Fruit fly (Drosophila melanogaster) whole organism, embryonic: Measurements from ENCODE around the gene Sas-4.

ENCODE experiments used
- Blimp-1 ChIP-seq: fragments of 200-800 bp; sonication (Bioruptor generic); optimal IDR thresholded peaks from 3 replicates; lab custom pipeline; 2018; ENCODE audit warnings: missing biosample characterization, missing genetic modification characterization, mild to moderate bottlenecking, moderate library complexity, missing genetic modification reagents
- BtbVII ChIP-seq: fragments of 200-800 bp; sonication (Bioruptor generic); optimal IDR thresholded peaks from 3 replicates; lab custom pipeline; 2017; ENCODE audit warnings: missing biosample characterization, mild to moderate bottlenecking, missing genetic modification characterization
- CG10979 ChIP-seq: fragments of 200-800 bp; sonication (Bioruptor generic); optimal IDR thresholded peaks from 2 replicates; lab custom pipeline; 2018; ENCODE audit warnings: missing biosample characterization, mild to moderate bottlenecking, missing genetic modification characterization, moderate library complexity
- CG12769 ChIP-seq: fragments of 200-800 bp; sonication (Bioruptor generic); optimal IDR thresholded peaks from 2 replicates; lab custom pipeline; 2019; ENCODE audit warnings: missing biosample characterization, mild to moderate bottlenecking, missing genetic modification characterization, moderate library complexity
- CG14050 ChIP-seq: fragments of 200-800 bp; sonication (Bioruptor generic); IDR thresholded peaks from 3 replicates; pipeline ENCODE4 v1.3.6; 2022; ENCODE audit warnings: missing biosample characterization, missing genetic modification characterization
- CG15269 ChIP-seq: fragments of 200-800 bp; sonication (Bioruptor generic); optimal IDR thresholded peaks from 2 replicates; lab custom pipeline; 2018; ENCODE audit warnings: missing biosample characterization, mild to moderate bottlenecking, missing genetic modification characterization, moderate library complexity
- CG15479 ChIP-seq: fragments of 200-800 bp; sonication (Bioruptor generic); optimal IDR thresholded peaks from 3 replicates; lab custom pipeline; 2019; ENCODE audit warnings: missing biosample characterization, mild to moderate bottlenecking, missing genetic modification characterization, moderate library complexity
- CG17912 ChIP-seq: fragments of 200-800 bp; sonication (Bioruptor generic); optimal IDR thresholded peaks from 2 replicates; lab custom pipeline; 2018; ENCODE audit warnings: missing biosample characterization, mild to moderate bottlenecking, missing genetic modification characterization
- CG1792 ChIP-seq: fragments of 200-800 bp; sonication (Bioruptor generic); optimal IDR thresholded peaks from 2 replicates; lab custom pipeline; 2016; ENCODE audit warnings: missing biosample characterization, missing genetic modification characterization
- CG2129 ChIP-seq: fragments of 200-800 bp; sonication (Bioruptor generic); IDR thresholded peaks from 2 replicates; pipeline ENCODE4 v1.3.6; 2022; ENCODE audit warnings: missing biosample characterization, missing genetic modification characterization; ENCODE audit not compliant: partially characterized antibody
- CG7987 ChIP-seq: fragments of 200-800 bp; sonication (Bioruptor generic); optimal IDR thresholded peaks from 2 replicates; lab custom pipeline; 2018; ENCODE audit warnings: missing biosample characterization, mild to moderate bottlenecking, missing genetic modification characterization, moderate library complexity
- D19A ChIP-seq: fragments of 200-800 bp; optimal IDR thresholded peaks from 3 replicates; lab custom pipeline; 2019; ENCODE audit warnings: missing biosample characterization, mild to moderate bottlenecking, missing genetic modification characterization, moderate library complexity
- Eip74EF ChIP-seq, 2 experiments: fragments of 200-800 bp in 1 of 2; fragments of >200 bp in 1 of 2; sonication (Bioruptor generic) in 1 of 2; optimal IDR thresholded peaks; 2 replicates each; lab custom pipeline; 2017 to 2019; ENCODE audit warnings: missing biosample characterization in 2 of 2, missing genetic modification characterization in 2 of 2, mild to moderate bottlenecking in 1 of 2, moderate library complexity in 1 of 2
- Hey ChIP-seq: fragments of 200-800 bp; sonication (Bioruptor generic); optimal IDR thresholded peaks from 3 replicates; lab custom pipeline; 2018; ENCODE audit warnings: missing biosample characterization, mild to moderate bottlenecking, missing genetic modification characterization
- Hr78 ChIP-seq, 2 experiments: fragments of 200-800 bp in 1 of 2; fragments of >200 bp in 1 of 2; sonication (Bioruptor generic) in 1 of 2; optimal IDR thresholded peaks; 2 replicates each; lab custom pipeline; 2017 to 2019; ENCODE audit warnings: missing biosample characterization in 2 of 2, missing genetic modification characterization in 2 of 2, mild to moderate bottlenecking in 1 of 2, moderate library complexity in 1 of 2
- Mrtf ChIP-seq: fragments of 200-800 bp; sonication (Bioruptor generic); IDR thresholded peaks from 3 replicates; pipeline ENCODE4 v1.3.6; 2022; ENCODE audit warnings: missing biosample characterization, missing genetic modification characterization
- Pdp1 ChIP-seq, 2 experiments: fragments of 200-800 bp; sonication (Bioruptor generic); optimal IDR thresholded peaks; 3 replicates each; lab custom pipeline; 2016; ENCODE audit warnings: missing biosample characterization in 2 of 2, missing genetic modification characterization in 2 of 2, mild to moderate bottlenecking in 1 of 2, moderate library complexity in 1 of 2
- Rfx ChIP-seq: fragments of 200-800 bp; sonication (Bioruptor generic); IDR thresholded peaks from 2 replicates; pipeline ENCODE4 v1.3.6; 2022; ENCODE audit warnings: missing biosample characterization, missing genetic modification characterization
- Rx ChIP-seq: fragments of 200-800 bp; sonication (Bioruptor generic); IDR thresholded peaks from 2 replicates; pipeline ENCODE4 v1.3.6; 2022; ENCODE audit warnings: missing biosample characterization, missing genetic modification characterization
- Side ChIP-seq: fragments of 200-800 bp; sonication (Bioruptor generic); optimal IDR thresholded peaks from 2 replicates; lab custom pipeline; 2016; ENCODE audit warnings: missing biosample characterization, missing genetic modification characterization
- Spps ChIP-seq: fragments of 200-800 bp; sonication (Bioruptor generic); optimal IDR thresholded peaks from 2 replicates; lab custom pipeline; 2018; ENCODE audit warnings: missing biosample characterization, mild to moderate bottlenecking, missing genetic modification characterization
- ara ChIP-seq: fragments of 200-800 bp; sonication (Bioruptor generic); IDR thresholded peaks from 2 replicates; pipeline ENCODE4 v1.3.6; 2022; ENCODE audit warnings: missing biosample characterization, missing genetic modification characterization
- caup ChIP-seq: fragments of 200-800 bp; sonication (Bioruptor generic); optimal IDR thresholded peaks from 3 replicates; lab custom pipeline; 2017; ENCODE audit warnings: missing biosample characterization, mild to moderate bottlenecking, missing genetic modification characterization, moderate library complexity; ENCODE audit not compliant: severe bottlenecking
- chinmo ChIP-seq: fragments of 200-800 bp; sonication (Bioruptor generic); IDR thresholded peaks from 4 replicates; pipeline ENCODE4 v1.3.6; 2022; ENCODE audit warnings: missing biosample characterization, missing genetic modification characterization; ENCODE audit not compliant: partially characterized antibody
- crol ChIP-seq: fragments of 200-800 bp; sonication (Bioruptor generic); IDR thresholded peaks from 2 replicates; pipeline ENCODE4 v1.3.6; 2022; ENCODE audit warnings: missing biosample characterization, missing genetic modification characterization
- dmrt11E ChIP-seq: fragments of 200-800 bp; sonication (Bioruptor generic); optimal IDR thresholded peaks from 3 replicates; lab custom pipeline; 2018; ENCODE audit warnings: missing biosample characterization, mild to moderate bottlenecking, missing genetic modification characterization, moderate library complexity
- grau ChIP-seq: fragments of 200-800 bp; optimal IDR thresholded peaks from 3 replicates; lab custom pipeline; 2019; ENCODE audit warnings: missing biosample characterization, mild to moderate bottlenecking, missing genetic modification characterization, moderate library complexity
- hb ChIP-seq: fragments of 200-800 bp; sonication (Bioruptor generic); IDR thresholded peaks from 3 replicates; pipeline ENCODE4 v1.3.6; 2022; ENCODE audit warnings: missing biosample characterization, missing genetic modification characterization; ENCODE audit not compliant: partially characterized antibody
- kni ChIP-seq: fragments of 200-800 bp; sonication (Bioruptor generic); optimal IDR thresholded peaks from 3 replicates; lab custom pipeline; 2017; ENCODE audit warnings: mild to moderate bottlenecking, missing biosample characterization, missing genetic modification reagents, missing genetic modification characterization
- oc ChIP-seq: fragments of 200-800 bp; sonication (Bioruptor generic); optimal IDR thresholded peaks from 2 replicates; lab custom pipeline; 2018; ENCODE audit warnings: missing biosample characterization, mild to moderate bottlenecking, missing genetic modification characterization, moderate library complexity
- sens ChIP-seq: fragments of 200-800 bp; sonication (Bioruptor generic); peaks from one replicate; lab custom pipeline; 2016; ENCODE audit warnings: missing biosample characterization, missing genetic modification characterization
- sr ChIP-seq: fragments of 200-800 bp; sonication (Bioruptor generic); IDR thresholded peaks from 3 replicates; pipeline ENCODE4 v1.3.6; 2022; ENCODE audit warnings: missing biosample characterization, missing genetic modification characterization
- toy ChIP-seq: fragments of 200-800 bp; sonication (Bioruptor generic); IDR thresholded peaks from 2 replicates; pipeline ENCODE4 v1.3.6; 2022; ENCODE audit warnings: missing biosample characterization, missing genetic modification characterization
- vvl ChIP-seq: fragments of 200-800 bp; sonication (Bioruptor generic); IDR thresholded peaks from 2 replicates; pipeline ENCODE4 v1.3.6; 2022; ENCODE audit warnings: missing biosample characterization, missing genetic modification characterization

Gene Sas-4

dm6 chr3R:7162356-7163289, 11.5 kb downstream of the Sas-4 start, which contains the start of gene sas (continued):
- TF ChIP-seq CG10979 (tag; lab: Kevin White, UChicago) (no peak), hb (GFP tag; lab: Robert Waterston, UW) (no peak), Mrtf (GFP tag; lab: Robert Waterston, UW) (no peak), Hey (tag; lab: Kevin White, UChicago) (no peak), grau (no peak), ara (GFP tag; lab: Robert Waterston, UW) (no peak), Spps (tag; lab: Kevin White, UChicago) (no peak), D19A (tag; lab: Kevin White, UChicago) (no peak), CG15479 (GFP tag; lab: Kevin White, UChicago) (peak; percentile 47), CG1792 (no peak), CG2129 (no peak)

dm6 chr3R:7169927-7170326, 18.8 kb downstream of the Sas-4 start:
- peak; percentile 62; the same call in 1 of the 2 replicates for TF ChIP-seq vvl
- TF ChIP-seq sens (GFP tag; lab: Kevin White, UChicago): peak; percentile 19
- peak in 1 of 2 experiments; percentile 79 for TF ChIP-seq Eip74EF (GFP tag; optimal IDR thresholded peaks at IDR 0.05; lab: Kevin White, UChicago)
- peak in 1 of 2 experiments; percentile 89 for TF ChIP-seq Hr78 (GFP tag; optimal IDR thresholded peaks at IDR 0.05; lab: Kevin White, UChicago)
- TF ChIP-seq Blimp-1 (GFP tag; lab: Kevin White, UChicago): peak; percentile 33
- 0 out of 4 replicates have a peak, but pooled peaks have one; percentile 46 for TF ChIP-seq chinmo
- peak; percentile 8 for TF ChIP-seq oc (tag; lab: Kevin White, UChicago)
- no peak for TF ChIP-seq toy
- peak; percentile 5; the same call in 1 of the 2 replicates for TF ChIP-seq Rx
- peak; percentile 12 for TF ChIP-seq CG15269
- TF ChIP-seq crol (GFP tag; lab: Robert Waterston, UW): peak; percentile 29; the same call in 1 of the 2 replicates
- TF ChIP-seq Pdp1 (GFP tag; optimal IDR thresholded peaks at IDR 0.05; lab: Kevin White, UChicago): peak in 1 of 2 experiments; percentile 87
- TF ChIP-seq Side (GFP tag; lab: Kevin White, UChicago): no peak
- TF ChIP-seq caup: no peak
- TF ChIP-seq CG7987 (GFP tag; lab: Kevin White, UChicago): no peak
- no peak for TF ChIP-seq CG17912 (GFP tag; lab: Kevin White, UChicago)
- TF ChIP-seq BtbVII (GFP tag; lab: Kevin White, UChicago): no peak
- no peak for TF ChIP-seq dmrt11E
- peak; percentile 84 for TF ChIP-seq kni (GFP tag; lab: Kevin White, UChicago)
- TF ChIP-seq Rfx (GFP tag; lab: Robert Waterston, UW): 0 out of 2 replicates have a peak, but pooled peaks have one; percentile 20
- 0 out of 3 replicates have a peak, but pooled peaks have one; percentile 45 for TF ChIP-seq sr (GFP tag; lab: Robert Waterston, UW)
- no peak for TF ChIP-seq CG14050 (GFP tag; lab: Robert Waterston, UW)
- peak; percentile 16 for TF ChIP-seq CG12769 (tag; lab: Kevin White, UChicago)
